Fruit fly (Drosophila melanogaster): ENCODE measurements around the gene bc10.

The bc10 gene

dm6 chr3L:5583295-5583707, 18.3 kb downstream of the bc10 start (continued):
- TF ChIP-seq D19A (tag; optimal IDR thresholded peaks at IDR 0.05) (no peak), NC2α (GFP tag; optimal IDR thresholded peaks at IDR 0.05) (peak; percentile 53), insv (GFP tag; optimal IDR thresholded peaks at IDR 0.05) (peak in 1 of 2 experiments; percentile 43), CG9932 (GFP tag; IDR thresholded peaks at IDR 0.05) (peak; percentile 96), PHDP (tag; optimal IDR thresholded peaks at IDR 0.05) (no peak), Mad (GFP tag; optimal IDR thresholded peaks at IDR 0.05) (peak; percentile 73), eve (GFP tag; optimal IDR thresholded peaks at IDR 0.05) (no peak), NFAT (GFP tag; IDR thresholded peaks at IDR 0.05) (peak; percentile 87), B-H2 (GFP tag; optimal IDR thresholded peaks at IDR 0.05) (no peak), CG3838 (GFP tag; optimal IDR thresholded peaks at IDR 0.05) (peak; percentile 57), salm (tag; optimal IDR thresholded peaks at IDR 0.05) (no peak), kah (GFP tag; optimal IDR thresholded peaks at IDR 0.05) (no peak), TFAM (GFP tag; optimal IDR thresholded peaks at IDR 0.05) (no peak), croc (GFP tag; conservative IDR thresholded peaks at IDR 0.05) (peak; percentile 80), Six4 (GFP tag; optimal IDR thresholded peaks at IDR 0.05) (peak; percentile 72), CG16813 (GFP tag; IDR thresholded peaks at IDR 0.05; ENCODE audit: partially characterized antibody) (peak; percentile 88), Scr (GFP tag; IDR thresholded peaks at IDR 0.05; ENCODE audit: partially characterized antibody) (peak; percentile 90), otp (GFP tag; IDR thresholded peaks at IDR 0.05) (peak; percentile 84), CG7556 (GFP tag; optimal IDR thresholded peaks at IDR 0.05) (no peak), Awh (GFP tag; IDR thresholded peaks at IDR 0.05) (peak; percentile 83), CG12071 (GFP tag; optimal IDR thresholded peaks at IDR 0.05) (no peak), HLHmδ (GFP tag; optimal IDR thresholded peaks at IDR 0.05) (no peak), jumu (GFP tag; optimal IDR thresholded peaks at IDR 0.05) (peak; percentile 88), yki (optimal IDR thresholded peaks at IDR 0.05) (no peak), corto (GFP tag; optimal IDR thresholded peaks at IDR 0.05) (no peak), ems (GFP tag; optimal IDR thresholded peaks at IDR 0.05) (peak; percentile 88), en (GFP tag; optimal IDR thresholded peaks at IDR 0.05) (peak; percentile 47), HmgD (GFP tag; optimal IDR thresholded peaks at IDR 0.05) (peak; percentile 87), scrt (GFP tag; optimal IDR thresholded peaks at IDR 0.05) (no peak), CG43689 (GFP tag; IDR thresholded peaks at IDR 0.05) (peak; percentile 81), esg (GFP tag; conservative IDR thresholded peaks at IDR 0.05) (peak; percentile 92), mam (GFP tag; optimal IDR thresholded peaks at IDR 0.05) (peak; percentile 95), CG4282 (GFP tag; optimal IDR thresholded peaks at IDR 0.05) (peak; percentile 72), rib (GFP tag; IDR thresholded peaks at IDR 0.05) (peak; percentile 58), da (GFP tag; optimal IDR thresholded peaks at IDR 0.05) (peak; percentile 71), CG13775 (GFP tag; optimal IDR thresholded peaks at IDR 0.05) (peak; percentile 91), Pdp1 (GFP tag; optimal IDR thresholded peaks at IDR 0.05) (peak in 1 of 2 experiments; percentile 91), CG15514 (GFP tag; optimal IDR thresholded peaks at IDR 0.05) (peak; percentile 90), fu2 (GFP tag; optimal IDR thresholded peaks at IDR 0.05) (peak; percentile 87), CG1603 (tag; optimal IDR thresholded peaks at IDR 0.05) (peak; percentile 92), usp (GFP tag; optimal IDR thresholded peaks at IDR 0.05) (no peak), fd64A (GFP tag; optimal IDR thresholded peaks at IDR 0.05) (peak; percentile 25), CG31224 (GFP tag; IDR thresholded peaks at IDR 0.05) (peak; percentile 84), Sry-β (GFP tag; optimal IDR thresholded peaks at IDR 0.05) (no peak), CG3065 (GFP tag; optimal IDR thresholded peaks at IDR 0.05) (peak; percentile 77), CG11456 (GFP tag; IDR thresholded peaks at IDR 0.05) (peak; percentile 94), hbn (GFP tag; IDR thresholded peaks at IDR 0.05; ENCODE audit: partially characterized antibody) (peak; percentile 67), nau (GFP tag; optimal IDR thresholded peaks at IDR 0.05) (no peak), Usf (GFP tag; optimal IDR thresholded peaks at IDR 0.05) (peak; percentile 19), CG9727 (GFP tag; optimal IDR thresholded peaks at IDR 0.05) (peak; percentile 78), dati (GFP tag; IDR thresholded peaks at IDR 0.05) (peak; percentile 80), Xbp1 (GFP tag; optimal IDR thresholded peaks at IDR 0.05) (peak; percentile 89)
